Worm (Caenorhabditis elegans) whole organism, midembryonic: ENCODE results near the gene C35A5.3.

Experiments used
- T22C8.4 ChIP-seq: fragments of 200-800 bp; sonication (Bioruptor generic); IDR thresholded peaks from 2 replicates; pipeline ENCODE4 v1.3.6; 2022; ENCODE audit warnings: missing genetic modification characterization, missing compliant biosample characterization
- cog-1 ChIP-seq: sonication (generic microtip); optimal IDR thresholded peaks from 2 replicates; lab custom pipeline; 2016; ENCODE audit warnings: missing genetic modification characterization, missing compliant biosample characterization
- flt-1 ChIP-seq: fragments of 200-800 bp; sonication (Bioruptor generic); IDR thresholded peaks from 2 replicates; pipeline ENCODE4 v1.3.6; 2022; ENCODE audit warnings: missing genetic modification characterization, missing compliant biosample characterization
- klf-2 ChIP-seq: fragments of 200-800 bp; sonication (Bioruptor generic); conservative IDR thresholded peaks from 2 replicates; pipeline ENCODE4 v1.3.6; 2022; ENCODE audit warnings: missing genetic modification reagents, missing genetic modification characterization, missing compliant biosample characterization
- med-1 ChIP-seq: sonication (generic microtip); optimal IDR thresholded peaks from 2 replicates; lab custom pipeline; 2017; ENCODE audit warnings: missing genetic modification characterization, mild to moderate bottlenecking, missing compliant biosample characterization, antibody characterized with exemption, missing genetic modification reagents; ENCODE audit not compliant: insufficient read depth
- ref-1 ChIP-seq: fragments of 200-800 bp; sonication (Bioruptor generic); conservative IDR thresholded peaks from 2 replicates; pipeline ENCODE4 v1.3.6; 2022; ENCODE audit warnings: missing genetic modification reagents, missing genetic modification characterization, missing compliant biosample characterization
- tab-1 ChIP-seq: fragments of 200-800 bp; sonication (Bioruptor generic); IDR thresholded peaks from 2 replicates; pipeline ENCODE4 v1.3.6; 2022; ENCODE audit warnings: missing genetic modification characterization, missing compliant biosample characterization
- ztf-23 ChIP-seq: fragments of 200-800 bp; sonication (Bioruptor generic); IDR thresholded peaks from 2 replicates; pipeline ENCODE4 v1.3.6; 2022; ENCODE audit warnings: missing genetic modification reagents, missing genetic modification characterization, missing compliant biosample characterization
- ztf-29 ChIP-seq: fragments of 200-800 bp; sonication (Bioruptor generic); IDR thresholded peaks from 2 replicates; pipeline ENCODE4 v1.3.6; 2022; ENCODE audit warnings: missing genetic modification reagents, missing genetic modification characterization, missing compliant biosample characterization

C35A5.3 gene

DNA sequence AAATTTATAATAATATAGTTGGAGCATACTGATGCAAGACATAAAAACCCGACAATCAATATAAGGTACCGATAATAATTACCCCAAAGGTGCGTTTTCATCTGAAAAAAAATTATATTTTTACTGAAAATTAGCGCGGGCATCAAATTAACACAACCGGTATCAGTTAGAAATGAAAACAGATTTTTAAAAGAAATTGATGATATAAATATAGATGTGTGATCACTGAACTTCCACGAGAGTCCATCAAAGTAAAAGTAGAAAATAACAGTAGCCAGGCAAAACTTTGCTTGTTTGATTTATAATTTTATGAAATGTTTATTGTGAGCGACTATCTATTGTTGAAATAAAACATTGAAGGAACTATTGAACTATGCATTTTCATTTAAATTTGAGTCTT is at the start of gene C35A5.3:
TSS of gene C35A5.3 (minus strand) at position 101 of the 400 bp plus-strand sequence.
- TF ChIP-seq ref-1 (GFP tag; lab: Robert Waterston, UW), result no peak
- TF ChIP-seq med-1 (GFP tag; lab: Kevin White, UChicago), result no peak
- no peak for TF ChIP-seq flt-1

DNA sequence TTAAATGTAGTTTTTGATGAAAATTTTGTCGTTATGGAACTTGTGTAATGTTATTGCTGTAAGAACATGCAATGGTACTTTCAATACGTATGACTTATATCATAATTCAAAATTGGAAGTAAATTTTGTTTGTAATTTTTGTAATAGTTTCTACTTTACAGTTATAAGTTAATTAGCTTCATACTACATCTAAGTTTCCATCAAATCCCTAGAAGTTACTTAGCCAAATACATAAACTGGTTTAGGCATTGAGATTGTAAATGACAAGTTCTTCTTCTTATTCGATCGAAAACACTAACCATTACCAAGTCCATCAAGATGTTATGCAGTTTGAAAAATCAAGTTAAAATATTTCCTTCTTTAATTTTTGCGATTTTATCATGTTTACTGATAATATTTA is 48.5 kb upstream of the C35A5.3 start, which contains the start of gene F32G8.2:
TSS of gene F32G8.2 (plus strand) at position 301 of the 400 bp plus-strand sequence.
- TF ChIP-seq T22C8.4 (GFP tag; lab: Robert Waterston, UW) (no peak), flt-1 (no peak), ztf-29 (no peak), med-1 (GFP tag; lab: Kevin White, UChicago) (no peak), cog-1 (tag; lab: Kevin White, UChicago) (no peak), ztf-23 (GFP tag; lab: Robert Waterston, UW) (no peak)

DNA sequence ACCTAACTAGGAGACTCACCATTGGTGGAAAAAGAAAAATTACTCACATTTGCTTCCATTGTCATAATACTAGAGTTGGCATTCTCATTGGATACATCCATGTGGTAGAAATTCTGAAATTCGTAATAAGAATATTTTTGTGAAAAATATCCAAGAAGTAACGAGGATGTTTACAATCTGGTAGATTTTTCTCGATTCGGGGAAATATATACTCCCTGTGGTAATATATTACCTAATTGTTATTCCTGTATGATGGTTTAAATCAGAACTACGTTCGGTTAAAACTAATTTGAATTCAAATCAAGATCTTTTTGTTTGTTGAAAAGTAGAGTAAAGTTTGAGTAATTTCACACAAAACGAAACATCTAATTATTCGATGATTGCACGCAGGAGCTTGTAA is 47.8 kb upstream of the C35A5.3 start, which contains the start of gene srd-34:
TSS of gene srd-34 (minus strand) at position 101 of the 400 bp plus-strand sequence.
- TF ChIP-seq T22C8.4 (GFP tag; lab: Robert Waterston, UW) (no peak), flt-1 (no peak), ztf-29 (no peak), cog-1 (tag; lab: Kevin White, UChicago) (no peak), klf-2 (GFP tag; lab: Robert Waterston, UW) (no peak), ref-1 (GFP tag; lab: Robert Waterston, UW) (no peak), tab-1 (GFP tag; lab: Robert Waterston, UW) (no peak), med-1 (GFP tag; lab: Kevin White, UChicago) (no peak), ztf-23 (GFP tag; lab: Robert Waterston, UW) (no peak)

DNA sequence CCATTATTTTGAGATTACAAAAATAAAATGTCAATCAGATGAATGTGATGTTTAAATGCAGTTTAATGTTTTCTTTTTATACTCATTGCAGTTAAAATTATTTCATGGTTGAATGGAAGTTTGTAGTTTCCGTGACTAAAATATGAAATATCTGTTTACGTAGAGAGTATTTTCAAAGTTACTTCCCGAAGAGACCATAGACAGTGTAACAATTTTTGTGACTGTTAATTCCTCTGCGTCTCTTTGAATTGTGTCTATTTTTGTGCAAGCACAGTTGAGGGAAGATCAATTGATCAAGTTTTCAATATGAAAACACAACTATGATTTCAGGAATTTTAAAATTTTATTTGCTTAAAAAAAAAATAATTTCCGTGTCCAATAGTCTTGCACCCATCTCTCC is 45.6 kb upstream of the C35A5.3 start, which contains the start of gene F25D1.5:
TSS of gene F25D1.5 (minus strand) at position 35 of the 400 bp plus-strand sequence.
- TF ChIP-seq cog-1 (tag; lab: Kevin White, UChicago) (no peak), ztf-23 (GFP tag; lab: Robert Waterston, UW) (no peak), med-1 (GFP tag; lab: Kevin White, UChicago) (no peak), T22C8.4 (GFP tag; lab: Robert Waterston, UW) (no peak), flt-1 (no peak), klf-2 (GFP tag; lab: Robert Waterston, UW) (no peak), ztf-29 (no peak), tab-1 (GFP tag; lab: Robert Waterston, UW) (no peak), ref-1 (GFP tag; lab: Robert Waterston, UW) (no peak)

DNA sequence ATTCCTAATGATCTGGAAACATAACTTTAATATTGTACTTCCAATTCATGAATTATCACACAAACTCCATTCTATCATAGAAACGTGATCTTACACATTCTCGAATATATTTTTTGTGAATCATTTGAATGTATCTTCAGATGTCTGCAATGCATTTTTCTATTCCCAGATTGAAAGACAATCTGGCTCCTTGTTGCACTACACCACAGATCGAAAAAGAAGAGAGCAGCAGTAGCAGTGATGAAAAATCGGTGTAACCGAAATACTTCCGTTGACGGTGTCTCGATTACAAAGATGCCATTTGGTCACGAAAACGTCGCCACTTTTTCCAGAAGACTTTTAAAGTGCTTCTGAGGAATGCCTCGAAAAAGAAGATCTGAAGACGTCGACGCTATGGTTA is 38.8 kb upstream of the C35A5.3 start, which contains the start of gene degt-1:
TSS of gene degt-1 (plus strand) at position 301 of the 400 bp plus-strand sequence.
- TF ChIP-seq klf-2 (GFP tag; lab: Robert Waterston, UW) (no peak), flt-1 (no peak), T22C8.4 (GFP tag; lab: Robert Waterston, UW) (no peak), med-1 (GFP tag; lab: Kevin White, UChicago) (no peak), cog-1 (tag; lab: Kevin White, UChicago) (no peak), tab-1 (GFP tag; lab: Robert Waterston, UW) (no peak), ztf-23 (GFP tag; lab: Robert Waterston, UW) (no peak), ref-1 (GFP tag; lab: Robert Waterston, UW) (no peak), ztf-29 (no peak)

DNA sequence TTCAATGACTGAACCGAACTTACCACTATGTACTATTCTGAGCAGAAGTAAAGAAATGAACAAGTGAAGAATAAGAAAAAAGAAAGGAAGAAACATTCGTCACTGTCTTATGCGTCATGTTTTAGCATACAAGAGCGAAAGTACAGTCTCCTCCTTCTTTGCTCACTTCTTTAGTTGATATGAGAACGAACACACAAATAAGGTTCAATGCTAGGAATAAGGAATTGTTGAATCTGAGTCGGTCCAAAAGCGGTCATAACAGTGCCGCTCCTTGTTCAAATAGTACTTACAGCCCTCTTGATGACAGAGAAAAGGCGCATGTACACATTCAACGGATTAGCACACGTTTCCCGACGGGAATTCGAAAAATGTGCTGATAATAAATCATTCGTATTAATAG is 37.9 kb upstream of the C35A5.3 start, which contains the start of gene F25D1.8:
TSS of gene F25D1.8 (plus strand) at position 301 of the 400 bp plus-strand sequence.
- TF ChIP-seq T22C8.4 (GFP tag; lab: Robert Waterston, UW) (no peak), ref-1 (GFP tag; lab: Robert Waterston, UW) (no peak), tab-1 (GFP tag; lab: Robert Waterston, UW) (no peak), klf-2 (GFP tag; lab: Robert Waterston, UW) (no peak)

DNA sequence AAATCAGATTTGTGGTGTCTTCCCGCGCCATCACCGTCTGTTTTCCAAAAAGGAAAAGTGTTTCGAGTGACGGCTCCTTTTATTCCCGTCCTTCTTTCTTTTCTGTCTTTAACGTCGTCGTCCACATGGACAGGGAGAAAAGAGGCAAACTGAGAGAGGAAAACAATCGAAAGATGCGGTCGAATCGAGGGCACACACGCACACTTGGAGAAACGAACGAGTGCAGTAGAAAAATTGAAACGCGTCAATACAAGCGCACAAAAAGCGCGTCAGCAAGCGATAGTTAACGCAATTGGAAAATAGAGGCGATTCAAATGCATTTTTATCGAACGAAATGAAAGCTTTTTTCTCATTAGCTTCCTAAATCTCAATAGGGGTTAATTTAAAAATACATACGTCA is 35.6 kb upstream of the C35A5.3 start:
- TF ChIP-seq T22C8.4 (GFP tag; lab: Robert Waterston, UW) (no peak), klf-2 (GFP tag; lab: Robert Waterston, UW) (no peak), ztf-23 (GFP tag; lab: Robert Waterston, UW) (peak; percentile 94), cog-1 (tag; lab: Kevin White, UChicago) (peak; percentile 58), ztf-29 (no peak), med-1 (GFP tag; lab: Kevin White, UChicago) (peak; percentile 1)

DNA sequence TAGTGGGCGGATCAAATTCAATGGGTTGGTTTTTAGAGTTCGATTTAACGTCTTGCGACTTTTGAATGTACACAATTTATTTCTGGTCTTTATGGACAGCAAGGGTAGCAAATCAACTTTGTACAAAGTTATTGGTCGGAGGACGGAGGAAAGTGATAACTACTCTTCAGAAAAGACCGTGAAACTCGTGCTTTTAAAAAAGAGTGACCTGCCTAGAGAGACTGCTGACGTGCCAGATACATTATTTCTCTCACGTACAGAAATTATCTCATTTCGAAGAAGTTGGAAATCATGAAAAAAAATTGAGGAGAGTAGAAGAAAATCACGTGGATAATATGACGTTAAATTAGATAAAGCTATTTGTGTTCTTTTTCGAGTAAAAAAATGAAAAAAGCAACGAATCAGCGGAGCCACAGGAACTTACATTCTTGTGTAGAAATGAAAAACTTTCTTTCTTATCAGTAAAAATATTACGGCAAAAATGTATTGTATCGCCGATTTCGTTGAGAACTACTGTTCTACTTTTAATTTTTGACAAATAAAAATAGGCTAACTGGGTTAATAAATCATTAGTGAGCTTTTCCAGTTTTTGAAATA is 35.0 kb upstream of the C35A5.3 start, which contains the start of gene ppm-1.A:
TSS of gene ppm-1.A (minus strand) at position 294 of the 597 bp plus-strand sequence.
- TF ChIP-seq ref-1 (GFP tag; lab: Robert Waterston, UW) (no peak), T22C8.4 (GFP tag; lab: Robert Waterston, UW) (no peak), ztf-23 (GFP tag; lab: Robert Waterston, UW) (no peak), cog-1 (tag; lab: Kevin White, UChicago) (no peak), med-1 (GFP tag; lab: Kevin White, UChicago) (no peak), tab-1 (GFP tag; lab: Robert Waterston, UW) (no peak)

DNA sequence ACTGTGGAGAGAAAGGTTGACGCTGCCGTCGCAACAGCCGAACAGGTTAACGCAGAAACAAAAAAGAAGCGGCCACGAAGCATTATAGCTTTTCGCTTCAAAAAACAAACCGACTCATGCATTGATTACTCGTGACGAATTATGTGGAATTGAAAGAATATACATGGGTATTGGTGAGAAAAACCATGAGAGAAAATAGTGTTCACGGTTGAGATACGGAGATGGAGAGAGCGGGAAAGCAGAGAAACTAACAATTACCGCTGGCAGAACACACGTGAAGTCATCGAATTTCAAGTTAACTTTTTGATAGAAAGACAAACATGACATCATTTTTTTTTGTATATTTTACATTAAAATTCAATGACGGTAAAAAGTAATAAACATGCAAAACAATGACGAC is 34.1 kb upstream of the C35A5.3 start:
- TF ChIP-seq ref-1 (GFP tag; lab: Robert Waterston, UW) (no peak), tab-1 (GFP tag; lab: Robert Waterston, UW) (no peak), med-1 (GFP tag; lab: Kevin White, UChicago) (no peak), T22C8.4 (GFP tag; lab: Robert Waterston, UW) (no peak), ztf-29 (no peak), cog-1 (tag; lab: Kevin White, UChicago) (no peak), flt-1 (no peak), klf-2 (GFP tag; lab: Robert Waterston, UW) (no peak), ztf-23 (GFP tag; lab: Robert Waterston, UW) (no peak)
